Worm (Caenorhabditis elegans) whole organism, L3 larva: ENCODE data around the gene C09B8.4.
A peak's percentile ranks its signal among the peaks of the same experiment; 100 is the strongest.

ENCODE experiments used
- ZK546.5 ChIP-seq: sonication (generic microtip); optimal IDR thresholded peaks from 2 replicates; lab custom pipeline; 2017; ENCODE audit warnings: missing biosample characterization, missing genetic modification characterization
- aly-2 ChIP-seq: fragments of 150-350 bp; optimal IDR thresholded peaks from 2 replicates; lab custom pipeline; 2014; ENCODE audit warnings: missing biosample characterization, missing genetic modification characterization
- ceh-16 ChIP-seq: sonication (generic microtip); optimal IDR thresholded peaks from 2 replicates; lab custom pipeline; 2017; ENCODE audit warnings: missing biosample characterization, missing genetic modification characterization
- ceh-28 ChIP-seq: fragments of 150-350 bp; optimal IDR thresholded peaks from 2 replicates; lab custom pipeline; 2014; ENCODE audit warnings: missing biosample characterization, missing genetic modification reagents, missing genetic modification characterization
- ceh-82 ChIP-seq: fragments of 150-350 bp; optimal IDR thresholded peaks from 2 replicates; lab custom pipeline; 2014; ENCODE audit warnings: missing biosample characterization, missing genetic modification characterization
- ceh-9 ChIP-seq: sonication (generic microtip); optimal IDR thresholded peaks from 2 replicates; lab custom pipeline; 2018; ENCODE audit warnings: missing biosample characterization, missing genetic modification characterization
- daf-12 ChIP-seq: fragments of 150-350 bp; optimal IDR thresholded peaks from 2 replicates; lab custom pipeline; 2014; ENCODE audit warnings: missing biosample characterization, missing genetic modification reagents, missing genetic modification characterization
- egl-27 ChIP-seq: sonication (generic microtip); optimal IDR thresholded peaks from 4 replicates; lab custom pipeline; 2017; ENCODE audit warnings: missing biosample characterization, missing genetic modification reagents, missing genetic modification characterization
- egl-5 ChIP-seq: fragments of 150-350 bp; optimal IDR thresholded peaks from 2 replicates; lab custom pipeline; 2017; ENCODE audit warnings: missing biosample characterization, missing genetic modification reagents, missing genetic modification characterization, inconsistent platforms
- elt-1 ChIP-seq: fragments of 150-350 bp; optimal IDR thresholded peaks from 2 replicates; lab custom pipeline; 2014; ENCODE audit warnings: missing biosample characterization, missing genetic modification characterization
- elt-2 ChIP-seq: sonication (generic microtip); optimal IDR thresholded peaks from 2 replicates; lab custom pipeline; 2016; ENCODE audit warnings: missing genetic modification reagents, mild to moderate bottlenecking, missing genetic modification characterization, missing compliant biosample characterization
- elt-3 ChIP-seq, 3 experiments: fragments of 150-350 bp in 1 of 3; sonication (generic microtip) in 2 of 3; optimal IDR thresholded peaks; 2 replicates in 2 of 3; 4 replicates in 1 of 3; lab custom pipeline; 2014 to 2017; ENCODE audit warnings: missing biosample characterization in 3 of 3, missing genetic modification characterization in 3 of 3
- eor-1 ChIP-seq, 2 experiments: fragments of 150-350 bp; optimal IDR thresholded peaks; 2 replicates each; lab custom pipeline; 2014 to 2018; ENCODE audit warnings: missing biosample characterization in 2 of 2, missing genetic modification characterization in 2 of 2
- fkh-2 ChIP-seq: fragments of 150-350 bp; optimal IDR thresholded peaks from 2 replicates; lab custom pipeline; 2014; ENCODE audit warnings: missing biosample characterization, missing genetic modification reagents, missing genetic modification characterization
- hmg-11 ChIP-seq: sonication (generic microtip); optimal IDR thresholded peaks from 2 replicates; lab custom pipeline; 2016; ENCODE audit warnings: missing genetic modification characterization, missing compliant biosample characterization
- jun-1 ChIP-seq: fragments of 150-350 bp; optimal IDR thresholded peaks from 2 replicates; lab custom pipeline; 2014; ENCODE audit warnings: missing biosample characterization, missing genetic modification reagents, missing genetic modification characterization
- lin-15B ChIP-seq: fragments of 150-350 bp; optimal IDR thresholded peaks from 2 replicates; lab custom pipeline; 2014; ENCODE audit warnings: missing biosample characterization, missing genetic modification characterization
- lin-39 ChIP-seq: fragments of 150-350 bp; optimal IDR thresholded peaks from 2 replicates; lab custom pipeline; 2018; ENCODE audit warnings: missing biosample characterization, missing genetic modification reagents, missing genetic modification characterization
- lsy-12 ChIP-seq: sonication (generic microtip); optimal IDR thresholded peaks from 2 replicates; lab custom pipeline; 2016; ENCODE audit warnings: mild to moderate bottlenecking, missing genetic modification characterization, missing compliant biosample characterization
- mdl-1 ChIP-seq: fragments of 150-350 bp; optimal IDR thresholded peaks from 2 replicates; lab custom pipeline; 2014; ENCODE audit warnings: missing biosample characterization, missing genetic modification characterization
- mml-1 ChIP-seq: fragments of 150-350 bp; sonication (generic microtip); optimal IDR thresholded peaks from 3 replicates; lab custom pipeline; 2014; ENCODE audit warnings: missing biosample characterization, missing genetic modification characterization
- nfya-1 ChIP-seq: sonication (generic microtip); optimal IDR thresholded peaks from 2 replicates; lab custom pipeline; 2017; ENCODE audit warnings: missing genetic modification characterization, mild to moderate bottlenecking, missing compliant biosample characterization, antibody characterized with exemption, moderate library complexity; ENCODE audit not compliant: insufficient read depth
- nhr-11 ChIP-seq: fragments of 150-350 bp; optimal IDR thresholded peaks from 2 replicates; lab custom pipeline; 2014; ENCODE audit warnings: missing biosample characterization, missing genetic modification characterization
- nhr-12 ChIP-seq: fragments of 150-350 bp; optimal IDR thresholded peaks from 2 replicates; lab custom pipeline; 2014; ENCODE audit warnings: missing biosample characterization, missing genetic modification characterization
- nhr-23 ChIP-seq: fragments of 150-350 bp; optimal IDR thresholded peaks from 2 replicates; lab custom pipeline; 2014; ENCODE audit warnings: missing biosample characterization, missing genetic modification reagents, missing genetic modification characterization
- nhr-237 ChIP-seq: fragments of 150-350 bp; optimal IDR thresholded peaks from 2 replicates; lab custom pipeline; 2014; ENCODE audit warnings: missing biosample characterization, missing genetic modification characterization
- nhr-25 ChIP-seq: sonication (generic microtip); optimal IDR thresholded peaks from 2 replicates; lab custom pipeline; 2017; ENCODE audit warnings: missing biosample characterization, missing genetic modification characterization
- nhr-28 ChIP-seq: fragments of 150-350 bp; optimal IDR thresholded peaks from 2 replicates; lab custom pipeline; 2014; ENCODE audit warnings: missing biosample characterization, missing genetic modification characterization
- nhr-67 ChIP-seq: fragments of 150-350 bp; optimal IDR thresholded peaks from 2 replicates; lab custom pipeline; 2014; ENCODE audit warnings: missing biosample characterization, missing genetic modification characterization
- nhr-77 ChIP-seq: fragments of 150-350 bp; optimal IDR thresholded peaks from 2 replicates; lab custom pipeline; 2014; ENCODE audit warnings: missing biosample characterization, missing genetic modification characterization
- pha-4 ChIP-seq: fragments of 150-350 bp; optimal IDR thresholded peaks from 2 replicates; lab custom pipeline; 2014; ENCODE audit warnings: missing biosample characterization, missing genetic modification reagents, missing genetic modification characterization
- pqm-1 ChIP-seq: fragments of 150-350 bp; optimal IDR thresholded peaks from 2 replicates; lab custom pipeline; 2017; ENCODE audit warnings: missing biosample characterization, missing genetic modification characterization, inconsistent platforms
- sea-2 ChIP-seq: fragments of 150-350 bp; sonication (generic microtip); optimal IDR thresholded peaks from 4 replicates; lab custom pipeline; 2014; ENCODE audit warnings: missing biosample characterization, missing genetic modification reagents, missing genetic modification characterization
- skn-1 ChIP-seq: fragments of 150-350 bp; optimal IDR thresholded peaks from 2 replicates; lab custom pipeline; 2014; ENCODE audit warnings: missing biosample characterization, missing genetic modification characterization
- snpc-4 ChIP-seq: fragments of 150-350 bp; optimal IDR thresholded peaks from 2 replicates; lab custom pipeline; 2014; ENCODE audit warnings: missing biosample characterization, missing genetic modification characterization
- tbx-2 ChIP-seq: sonication (generic microtip); optimal IDR thresholded peaks from 2 replicates; lab custom pipeline; 2016; ENCODE audit warnings: mild to moderate bottlenecking, missing genetic modification characterization, missing compliant biosample characterization
- unc-39 ChIP-seq: sonication (generic microtip); optimal IDR thresholded peaks from 4 replicates; lab custom pipeline; 2017; ENCODE audit warnings: missing biosample characterization, missing genetic modification characterization
- unc-62 ChIP-seq: fragments of 150-350 bp; sonication (generic microtip); optimal IDR thresholded peaks from 4 replicates; lab custom pipeline; 2014; ENCODE audit warnings: missing biosample characterization, missing genetic modification reagents, missing genetic modification characterization
- zag-1 ChIP-seq: fragments of 150-350 bp; optimal IDR thresholded peaks from 2 replicates; lab custom pipeline; 2014; ENCODE audit warnings: missing biosample characterization, missing genetic modification characterization
- ztf-11 ChIP-seq: fragments of 150-350 bp; optimal IDR thresholded peaks from 2 replicates; lab custom pipeline; 2014; ENCODE audit warnings: missing biosample characterization, missing genetic modification characterization
- ztf-4 ChIP-seq: fragments of 150-350 bp; optimal IDR thresholded peaks from 2 replicates; lab custom pipeline; 2014; ENCODE audit warnings: missing biosample characterization, missing genetic modification characterization

C09B8.4 gene

DNA sequence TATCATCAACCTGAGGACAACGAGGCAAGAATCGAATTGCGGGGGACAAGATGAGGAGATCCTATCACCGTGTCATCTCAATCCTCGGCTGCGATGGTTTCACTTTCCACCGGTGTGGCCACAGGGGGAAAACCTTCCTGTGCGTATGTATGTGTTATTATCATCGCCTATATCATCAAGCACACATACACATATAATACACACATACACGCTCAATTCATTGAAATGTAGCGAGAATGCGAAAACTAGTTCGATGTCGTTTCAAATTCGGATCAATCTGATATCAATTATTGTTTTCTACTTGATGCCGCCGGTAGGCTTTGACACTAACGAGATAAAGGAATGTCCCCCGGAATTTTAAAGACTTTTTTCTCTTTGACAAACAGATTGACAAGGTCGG is 31.1 kb upstream of the C09B8.4 start:
- peak; percentile 59 for TF ChIP-seq nhr-23 (tag; lab: Kevin White, UChicago)
- TF ChIP-seq elt-2 (tag; lab: Kevin White, UChicago): no peak
- TF ChIP-seq ceh-9 (tag; lab: Kevin White, UChicago): no peak
- TF ChIP-seq tbx-2 (tag; lab: Kevin White, UChicago): no peak
- TF ChIP-seq nhr-25 (tag; lab: Kevin White, UChicago): peak; percentile 39
- no peak for TF ChIP-seq elt-3 (tag; optimal IDR thresholded peaks at IDR 0.05; lab: Kevin White, UChicago)

DNA sequence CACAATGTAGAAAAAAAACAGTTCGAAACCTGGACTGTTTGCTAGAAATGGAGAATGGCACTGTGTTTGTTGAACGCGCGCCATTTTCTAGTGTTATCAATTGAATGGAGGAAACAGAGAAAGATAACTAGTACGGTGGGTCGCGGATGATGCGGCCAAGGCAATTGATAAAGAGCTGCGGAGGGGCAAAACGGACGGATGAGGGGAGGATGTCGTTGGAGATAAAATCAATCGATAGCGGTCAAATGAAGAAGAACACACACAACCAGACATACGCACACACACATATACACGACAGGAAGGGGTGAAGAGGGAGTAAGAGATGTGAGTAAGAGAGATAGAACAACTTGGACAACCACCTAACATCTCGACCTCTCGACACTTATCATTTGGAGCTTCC is 30.3 kb upstream of the C09B8.4 start:
- TF ChIP-seq egl-5 (tag; lab: Kevin White, UChicago) (no peak), unc-62 (GFP tag; lab: Kevin White, UChicago) (no peak), elt-3 (tag; optimal IDR thresholded peaks at IDR 0.05; lab: Kevin White, UChicago) (peak in 1 of 3 experiments; percentile 87), nhr-28 (no peak), mdl-1 (tag; lab: Kevin White, UChicago) (no peak), skn-1 (tag; lab: Kevin White, UChicago) (no peak), lin-15B (tag; lab: Kevin White, UChicago) (no peak), unc-39 (tag; lab: Kevin White, UChicago) (no peak), nhr-67 (no peak), pqm-1 (tag; lab: Kevin White, UChicago) (no peak), hmg-11 (tag; lab: Kevin White, UChicago) (no peak), sea-2 (GFP tag; lab: Kevin White, UChicago) (no peak), fkh-2 (tag; lab: Kevin White, UChicago) (no peak), ztf-11 (tag; lab: Kevin White, UChicago) (no peak), nfya-1 (tag; lab: Kevin White, UChicago) (no peak), egl-27 (tag; lab: Kevin White, UChicago) (no peak), elt-2 (tag; lab: Kevin White, UChicago) (peak; percentile 56), nhr-25 (tag; lab: Kevin White, UChicago) (no peak), ZK546.5 (tag; lab: Kevin White, UChicago) (no peak), nhr-12 (tag; lab: Kevin White, UChicago) (no peak), nhr-23 (tag; lab: Kevin White, UChicago) (peak; percentile 68), mml-1 (tag; lab: Kevin White, UChicago) (no peak), nhr-11 (tag; lab: Kevin White, UChicago) (no peak), ceh-16 (tag; lab: Kevin White, UChicago) (no peak), ceh-28 (tag; lab: Kevin White, UChicago) (peak; percentile 80)

DNA sequence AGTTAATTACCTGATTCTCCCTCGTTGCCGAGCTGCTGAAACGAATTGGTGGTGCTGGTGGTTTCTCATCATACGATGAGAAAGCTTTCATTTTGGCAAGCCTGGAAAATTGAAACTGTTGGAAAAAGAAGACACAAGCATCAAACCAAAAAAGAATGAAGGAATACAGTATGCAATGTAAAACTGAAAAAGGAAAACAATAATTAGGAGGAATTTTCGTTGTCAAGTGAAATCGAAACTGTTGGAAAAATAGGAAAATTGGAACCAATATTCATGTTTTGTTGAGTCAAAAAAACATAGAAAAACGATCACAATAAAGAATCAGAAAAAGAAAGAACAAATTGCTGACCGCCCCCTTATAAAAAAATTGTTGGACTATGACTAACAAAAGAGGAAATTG is 28.8 kb upstream of the C09B8.4 start, which contains the start of gene pak-1:
TSS of gene pak-1 (minus strand) at position 101 of the 400 bp plus-strand sequence.
- TF ChIP-seq nhr-237 (tag; lab: Kevin White, UChicago) (no peak), nhr-11 (tag; lab: Kevin White, UChicago) (no peak), daf-12 (tag; lab: Kevin White, UChicago) (no peak), tbx-2 (tag; lab: Kevin White, UChicago) (no peak), zag-1 (no peak)

DNA sequence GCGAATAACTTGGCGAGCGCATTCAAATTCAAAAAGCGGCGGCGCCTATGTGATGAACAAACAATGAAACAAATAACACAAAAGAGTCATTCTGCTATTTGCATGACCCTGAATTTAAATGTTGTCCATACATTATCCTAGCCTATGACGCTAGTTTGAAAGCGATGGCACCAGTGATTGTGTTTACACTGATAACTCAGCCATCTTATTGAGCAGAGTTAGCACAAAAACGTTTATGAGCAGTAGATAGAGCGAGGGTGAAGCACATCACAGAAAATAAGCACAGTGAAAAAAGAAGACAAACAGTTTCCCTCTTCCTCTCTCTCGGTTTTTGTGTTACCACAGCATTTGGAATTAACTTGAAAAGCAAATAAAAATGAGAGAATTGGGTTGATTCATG is 23.5 kb upstream of the C09B8.4 start:
- TF ChIP-seq lsy-12 (tag; lab: Kevin White, UChicago): no peak
- no peak for TF ChIP-seq fkh-2 (tag; lab: Kevin White, UChicago)
- peak; percentile 79 for TF ChIP-seq pha-4 (tag; lab: Kevin White, UChicago)
- peak; percentile 37 for TF ChIP-seq jun-1 (tag; lab: Kevin White, UChicago)
- TF ChIP-seq elt-1: no peak
- TF ChIP-seq elt-2 (tag; lab: Kevin White, UChicago): peak; percentile 8

DNA sequence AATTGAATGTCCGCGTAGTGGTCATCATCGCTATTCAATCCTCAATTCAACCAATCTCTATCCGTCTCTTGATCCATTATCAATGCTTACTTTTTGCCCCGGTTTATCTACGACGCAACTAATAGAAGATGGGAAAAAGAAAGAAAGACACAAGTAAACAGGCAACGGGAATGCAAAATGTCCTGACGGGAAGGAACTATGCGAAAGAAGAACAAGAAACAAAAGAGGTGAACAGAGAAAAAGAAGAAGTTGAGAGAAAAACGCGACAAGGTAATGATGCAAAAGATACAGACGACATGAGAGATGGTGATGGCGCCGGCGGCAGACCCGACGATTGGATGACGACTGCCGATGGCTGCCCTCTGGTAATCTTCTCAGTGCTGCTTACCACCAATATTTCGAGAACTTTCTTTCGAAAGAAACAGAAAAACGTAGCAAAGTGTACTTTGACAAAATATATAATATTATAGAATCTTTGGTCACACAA is 22.3 kb upstream of the C09B8.4 start:
- no peak for TF ChIP-seq aly-2 (tag; lab: Kevin White, UChicago)
- no peak for TF ChIP-seq ceh-82 (tag; lab: Kevin White, UChicago)
- TF ChIP-seq nhr-28: no peak
- TF ChIP-seq nhr-67: no peak
- TF ChIP-seq unc-39 (tag; lab: Kevin White, UChicago): no peak
- TF ChIP-seq nfya-1 (tag; lab: Kevin White, UChicago): peak; percentile 95
- no peak for TF ChIP-seq nhr-77 (tag; lab: Kevin White, UChicago)
- peak; percentile 92 for TF ChIP-seq pha-4 (tag; lab: Kevin White, UChicago)
- TF ChIP-seq sea-2 (GFP tag; lab: Kevin White, UChicago): no peak
- TF ChIP-seq nhr-25 (tag; lab: Kevin White, UChicago): peak; percentile 86
- TF ChIP-seq snpc-4 (tag; lab: Kevin White, UChicago): no peak
- peak; percentile 10 for TF ChIP-seq lin-15B (tag; lab: Kevin White, UChicago)
- TF ChIP-seq ceh-16 (tag; lab: Kevin White, UChicago): no peak
- TF ChIP-seq mml-1 (tag; lab: Kevin White, UChicago): no peak
- TF ChIP-seq skn-1 (tag; lab: Kevin White, UChicago): no peak
- TF ChIP-seq ceh-9 (tag; lab: Kevin White, UChicago): no peak
- peak; percentile 50 for TF ChIP-seq lin-39 (tag; lab: Kevin White, UChicago)
- TF ChIP-seq ZK546.5 (tag; lab: Kevin White, UChicago): no peak
- TF ChIP-seq ztf-4 (tag; lab: Kevin White, UChicago): no peak
- TF ChIP-seq nhr-237 (tag; lab: Kevin White, UChicago): no peak
- peak; percentile 19 for TF ChIP-seq mdl-1 (tag; lab: Kevin White, UChicago)
- peak in 2 of 3 experiments; percentile 14 to 55 for TF ChIP-seq elt-3 (tag; optimal IDR thresholded peaks at IDR 0.05; lab: Kevin White, UChicago)
- TF ChIP-seq nhr-11 (tag; lab: Kevin White, UChicago): no peak
- TF ChIP-seq eor-1 (tag; optimal IDR thresholded peaks at IDR 0.05; lab: Kevin White, UChicago): no peak
- TF ChIP-seq hmg-11 (tag; lab: Kevin White, UChicago): peak; percentile 58
- no peak for TF ChIP-seq daf-12 (tag; lab: Kevin White, UChicago)
- TF ChIP-seq zag-1: no peak
- TF ChIP-seq lsy-12 (tag; lab: Kevin White, UChicago): peak; percentile 28
